Worm (Caenorhabditis elegans) whole organism, L2 larva: ENCODE data around the gene T16G12.3.

ENCODE experiments used
- aly-2 ChIP-seq: fragments of 150-350 bp; optimal IDR thresholded peaks from 2 replicates; lab custom pipeline; 2014; ENCODE audit warnings: missing biosample characterization, missing genetic modification characterization
- ama-1 ChIP-seq: fragments of 150-350 bp; optimal IDR thresholded peaks from 2 replicates; lab custom pipeline; 2018; ENCODE audit warnings: inconsistent platforms
- elt-3 ChIP-seq: sonication (generic microtip); optimal IDR thresholded peaks from 2 replicates; lab custom pipeline; 2017; ENCODE audit warnings: missing biosample characterization, missing genetic modification characterization
- fos-1 ChIP-seq: fragments of 150-350 bp; optimal IDR thresholded peaks from 2 replicates; lab custom pipeline; 2014; ENCODE audit warnings: missing biosample characterization, missing genetic modification characterization
- lin-13 ChIP-seq: fragments of 150-350 bp; optimal IDR thresholded peaks from 2 replicates; lab custom pipeline; 2014; ENCODE audit warnings: missing biosample characterization, missing genetic modification reagents, missing genetic modification characterization
- lin-39 ChIP-seq: fragments of 150-350 bp; optimal IDR thresholded peaks from 2 replicates; lab custom pipeline; 2014; ENCODE audit warnings: missing biosample characterization, missing genetic modification reagents, missing genetic modification characterization
- nhr-237 ChIP-seq: fragments of 150-350 bp; optimal IDR thresholded peaks from 2 replicates; lab custom pipeline; 2014; ENCODE audit warnings: missing biosample characterization, missing genetic modification characterization
- skn-1 ChIP-seq: sonication (generic microtip); optimal IDR thresholded peaks from 2 replicates; lab custom pipeline; 2017; ENCODE audit warnings: missing biosample characterization, missing genetic modification characterization
- unc-39 ChIP-seq: fragments of 150-350 bp; optimal IDR thresholded peaks from 2 replicates; lab custom pipeline; 2014; ENCODE audit warnings: missing biosample characterization, missing genetic modification characterization
- unc-55 ChIP-seq: fragments of 150-350 bp; sonication (generic microtip); optimal IDR thresholded peaks from 3 replicates; lab custom pipeline; 2014; ENCODE audit warnings: missing biosample characterization, missing genetic modification reagents, missing genetic modification characterization
- zag-1 ChIP-seq: fragments of 150-350 bp; optimal IDR thresholded peaks from 2 replicates; lab custom pipeline; 2014; ENCODE audit warnings: missing biosample characterization, missing genetic modification characterization

DNA sequence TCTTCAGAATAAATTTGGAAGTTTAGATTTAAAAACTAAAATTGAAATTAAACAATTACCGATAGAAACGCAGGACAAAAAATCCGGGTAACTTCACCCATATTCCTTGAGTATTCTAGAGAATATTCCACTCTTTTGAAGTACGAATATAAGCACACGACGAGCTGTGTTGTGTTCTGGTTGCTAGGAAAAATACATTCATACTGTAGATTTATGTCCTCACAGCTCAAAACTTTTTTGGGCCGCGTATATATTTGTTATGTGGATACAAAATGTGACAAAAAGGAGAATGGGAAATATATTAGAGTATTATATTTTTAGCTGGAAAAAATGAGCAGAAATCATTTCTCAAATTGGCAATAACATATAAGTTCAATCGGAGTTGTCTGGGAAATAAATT, 17.2 kb upstream of the T16G12.3 start, which contains the start of gene M04D8.5:
- TF ChIP-seq aly-2 (no peak), nhr-237 (no peak), unc-39 (tag; lab: Kevin White, UChicago) (no peak), skn-1 (tag; lab: Kevin White, UChicago) (no peak), ama-1 (lab: Kevin White, UChicago) (no peak), fos-1 (tag; lab: Kevin White, UChicago) (no peak), zag-1 (tag; lab: Kevin White, UChicago) (no peak), lin-13 (no peak), unc-55 (GFP tag; lab: Kevin White, UChicago) (no peak), lin-39 (tag; lab: Kevin White, UChicago) (no peak), elt-3 (no peak)
